Worm (Caenorhabditis elegans): Measurements from ENCODE around the gene F40E10.5.

DNA sequence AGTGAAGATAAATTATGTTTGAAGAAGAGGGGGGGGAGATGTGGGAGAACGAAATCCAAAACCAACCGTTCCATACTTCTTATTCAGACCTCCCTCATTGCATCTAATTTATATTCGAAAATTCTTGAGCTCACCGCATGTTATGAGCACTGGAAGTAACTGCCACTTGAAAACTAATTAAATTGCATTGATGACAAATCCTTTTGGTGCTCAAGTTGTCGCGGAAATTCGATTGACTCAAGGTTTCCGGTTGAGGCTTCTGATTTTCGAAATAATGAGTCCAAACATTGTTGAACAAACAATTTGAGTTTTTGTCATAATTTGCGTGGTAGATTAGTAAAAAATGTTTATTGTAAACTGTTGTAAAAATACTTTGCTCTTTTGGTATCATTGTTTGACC, 49.5 kb upstream of the F40E10.5 start:
- TF ChIP-seq med-1 (GFP tag; optimal IDR thresholded peaks at IDR 0.05; ENCODE audit: insufficient read depth) (no peak), ref-1 (GFP tag; conservative IDR thresholded peaks at IDR 0.05) (no peak)

Measured in whole organism, midembryonic.